Fruit fly (Drosophila melanogaster) whole organism, embryonic: ENCODE measurements around the gene CG32333.
A peak's percentile ranks its signal among the peaks of the same experiment; 100 is the strongest.

Source experiments
- Atf-2 ChIP-seq: fragments of 200-800 bp; sonication (Bioruptor generic); optimal IDR thresholded peaks from 2 replicates; lab custom pipeline; 2016; ENCODE audit warnings: missing biosample characterization, missing genetic modification characterization
- Atf6 ChIP-seq: fragments of 200-800 bp; sonication (Bioruptor generic); IDR thresholded peaks from 2 replicates; pipeline ENCODE4 v1.3.6; 2022; ENCODE audit warnings: missing biosample characterization, missing genetic modification characterization
- BEAF-32 ChIP-seq: fragments of 200-800 bp; sonication (Bioruptor generic); optimal IDR thresholded peaks from 3 replicates; lab custom pipeline; 2017; ENCODE audit warnings: missing biosample characterization, missing genetic modification characterization, mild to moderate bottlenecking, moderate library complexity, missing genetic modification reagents
- CG10431 ChIP-seq: fragments of 200-800 bp; sonication (Bioruptor generic); optimal IDR thresholded peaks from 3 replicates; lab custom pipeline; 2018; ENCODE audit warnings: missing biosample characterization, mild to moderate bottlenecking, missing genetic modification characterization
- CG10654 ChIP-seq: fragments of 200-800 bp; sonication (Bioruptor generic); optimal IDR thresholded peaks from 2 replicates; lab custom pipeline; 2016; ENCODE audit warnings: missing biosample characterization, missing genetic modification characterization
- CG12219 ChIP-seq: fragments of 200-800 bp; sonication (Bioruptor generic); optimal IDR thresholded peaks from 3 replicates; lab custom pipeline; 2018; ENCODE audit warnings: missing biosample characterization, mild to moderate bottlenecking, missing genetic modification characterization
- CG12744 ChIP-seq: fragments of 200-800 bp; sonication (Bioruptor generic); optimal IDR thresholded peaks from 2 replicates; lab custom pipeline; 2016; ENCODE audit warnings: missing biosample characterization, missing genetic modification characterization
- CG12942 ChIP-seq: fragments of 200-800 bp; sonication (Bioruptor generic); optimal IDR thresholded peaks from 3 replicates; lab custom pipeline; 2016; ENCODE audit warnings: missing biosample characterization, missing genetic modification characterization
- CG15269 ChIP-seq: fragments of 200-800 bp; sonication (Bioruptor generic); optimal IDR thresholded peaks from 2 replicates; lab custom pipeline; 2018; ENCODE audit warnings: missing biosample characterization, mild to moderate bottlenecking, missing genetic modification characterization, moderate library complexity
- CG15479 ChIP-seq: fragments of 200-800 bp; sonication (Bioruptor generic); optimal IDR thresholded peaks from 3 replicates; lab custom pipeline; 2019; ENCODE audit warnings: missing biosample characterization, mild to moderate bottlenecking, missing genetic modification characterization, moderate library complexity
- CG16813 ChIP-seq: fragments of 200-800 bp; sonication (Bioruptor generic); IDR thresholded peaks from 3 replicates; pipeline ENCODE4 v1.3.6; 2022; ENCODE audit warnings: missing biosample characterization, missing genetic modification characterization; ENCODE audit not compliant: partially characterized antibody
- CG17361 ChIP-seq: fragments of 200-800 bp; sonication (Bioruptor generic); IDR thresholded peaks from 3 replicates; pipeline ENCODE4 v1.3.6; 2022; ENCODE audit warnings: missing biosample characterization, missing genetic modification characterization
- CG17802 ChIP-seq: fragments of 200-800 bp; sonication (Bioruptor generic); optimal IDR thresholded peaks from 2 replicates; lab custom pipeline; 2018; ENCODE audit warnings: missing biosample characterization, mild to moderate bottlenecking, missing genetic modification characterization, moderate library complexity
- CG17912 ChIP-seq: fragments of 200-800 bp; sonication (Bioruptor generic); optimal IDR thresholded peaks from 2 replicates; lab custom pipeline; 2018; ENCODE audit warnings: missing biosample characterization, mild to moderate bottlenecking, missing genetic modification characterization
- CG18262 ChIP-seq: fragments of 200-800 bp; optimal IDR thresholded peaks from 3 replicates; lab custom pipeline; 2019; ENCODE audit warnings: missing biosample characterization, mild to moderate bottlenecking, missing genetic modification characterization, moderate library complexity
- CG18599 ChIP-seq: fragments of 200-800 bp; sonication (Bioruptor generic); optimal IDR thresholded peaks from 3 replicates; lab custom pipeline; 2017; ENCODE audit warnings: missing biosample characterization, missing genetic modification characterization, mild to moderate bottlenecking, moderate library complexity, missing genetic modification reagents
- CG2116 ChIP-seq: fragments of 200-800 bp; sonication (Bioruptor generic); optimal IDR thresholded peaks from 3 replicates; lab custom pipeline; 2018; ENCODE audit warnings: missing biosample characterization, mild to moderate bottlenecking, missing genetic modification characterization
- CG2120 ChIP-seq: fragments of 200-800 bp; sonication (Bioruptor generic); optimal IDR thresholded peaks from 3 replicates; lab custom pipeline; 2016; ENCODE audit warnings: missing biosample characterization, missing genetic modification characterization
- CG30431 ChIP-seq: fragments of 200-800 bp; sonication (Bioruptor generic); optimal IDR thresholded peaks from 2 replicates; lab custom pipeline; 2017; ENCODE audit warnings: missing biosample characterization, missing genetic modification characterization
- CG3065 ChIP-seq: fragments of 200-800 bp; sonication (Bioruptor generic); optimal IDR thresholded peaks from 2 replicates; lab custom pipeline; 2016; ENCODE audit warnings: missing biosample characterization, missing genetic modification characterization
- CG34224 ChIP-seq: fragments of 200-800 bp; sonication (Bioruptor generic); IDR thresholded peaks from 3 replicates; pipeline ENCODE4 v1.3.6; 2022; ENCODE audit warnings: missing biosample characterization, missing genetic modification characterization; ENCODE audit not compliant: partially characterized antibody
- CG7271 ChIP-seq: fragments of 200-800 bp; sonication (Bioruptor generic); optimal IDR thresholded peaks from 2 replicates; lab custom pipeline; 2018; ENCODE audit warnings: missing biosample characterization, mild to moderate bottlenecking, missing genetic modification characterization, moderate library complexity
- CG7556 ChIP-seq: fragments of 200-800 bp; sonication (Bioruptor generic); optimal IDR thresholded peaks from 2 replicates; lab custom pipeline; 2017; ENCODE audit warnings: missing biosample characterization, mild to moderate bottlenecking, missing genetic modification characterization
- CG9609 ChIP-seq: fragments of 200-800 bp; sonication (Bioruptor generic); optimal IDR thresholded peaks from 3 replicates; lab custom pipeline; 2016; ENCODE audit warnings: missing biosample characterization, missing genetic modification characterization
- E2f2 ChIP-seq: fragments of 200-800 bp; sonication (Bioruptor generic); IDR thresholded peaks from 2 replicates; pipeline ENCODE4 v1.3.6; 2022; ENCODE audit warnings: missing biosample characterization, missing genetic modification characterization
- Fer1 ChIP-seq: fragments of 200-800 bp; sonication (Bioruptor generic); optimal IDR thresholded peaks from 2 replicates; lab custom pipeline; 2017; ENCODE audit warnings: missing biosample characterization, mild to moderate bottlenecking, missing genetic modification characterization
- H15 ChIP-seq: fragments of 200-800 bp; sonication (Bioruptor generic); IDR thresholded peaks from 3 replicates; pipeline ENCODE4 v1.3.6; 2022; ENCODE audit warnings: missing biosample characterization, missing genetic modification characterization
- Mes4 ChIP-seq: fragments of 200-800 bp; sonication (Bioruptor generic); optimal IDR thresholded peaks from 2 replicates; lab custom pipeline; 2016; ENCODE audit warnings: missing biosample characterization, missing genetic modification characterization
- Nf-YA ChIP-seq: fragments of 200-800 bp; sonication (Bioruptor generic); IDR thresholded peaks from 2 replicates; pipeline ENCODE4 v1.3.6; 2022; ENCODE audit warnings: missing biosample characterization, missing genetic modification characterization
- Opbp ChIP-seq: fragments of 200-800 bp; sonication (Bioruptor generic); IDR thresholded peaks from 3 replicates; pipeline ENCODE4 v1.3.6; 2022; ENCODE audit warnings: missing biosample characterization, missing genetic modification characterization; ENCODE audit not compliant: partially characterized antibody
- Poxn ChIP-seq: fragments of 200-800 bp; sonication (Bioruptor generic); IDR thresholded peaks from 2 replicates; pipeline ENCODE4 v1.3.6; 2022; ENCODE audit warnings: missing biosample characterization, missing genetic modification characterization
- Six4 ChIP-seq: fragments of 200-800 bp; sonication (Bioruptor generic); optimal IDR thresholded peaks from 2 replicates; lab custom pipeline; 2016; ENCODE audit warnings: missing biosample characterization, missing genetic modification characterization
- Usf ChIP-seq: fragments of 200-800 bp; sonication (Bioruptor generic); optimal IDR thresholded peaks from 2 replicates; lab custom pipeline; 2017; ENCODE audit warnings: missing genotype, missing biosample characterization, missing genetic modification characterization
- Xrp1 ChIP-seq: fragments of 200-800 bp; sonication (Bioruptor generic); IDR thresholded peaks from 2 replicates; pipeline ENCODE4 v1.3.6; 2022; ENCODE audit warnings: missing biosample characterization, missing genetic modification characterization
- aop ChIP-seq: fragments of 200-800 bp; sonication (Bioruptor generic); IDR thresholded peaks from 2 replicates; pipeline ENCODE4 v1.3.6; 2022; ENCODE audit warnings: missing biosample characterization, missing genetic modification characterization
- ase ChIP-seq: fragments of 200-800 bp; sonication (Bioruptor generic); IDR thresholded peaks from 3 replicates; pipeline ENCODE4 v1.3.6; 2022; ENCODE audit warnings: missing biosample characterization, missing genetic modification characterization
- ash1 ChIP-seq: fragments of 200-800 bp; sonication (Bioruptor generic); optimal IDR thresholded peaks from 2 replicates; lab custom pipeline; 2018; ENCODE audit warnings: missing biosample characterization, mild to moderate bottlenecking, missing genetic modification characterization
- crol ChIP-seq: fragments of 200-800 bp; sonication (Bioruptor generic); IDR thresholded peaks from 2 replicates; pipeline ENCODE4 v1.3.6; 2022; ENCODE audit warnings: missing biosample characterization, missing genetic modification characterization
- fd64A ChIP-seq: fragments of 200-800 bp; sonication (Bioruptor generic); optimal IDR thresholded peaks from 3 replicates; lab custom pipeline; 2018; ENCODE audit warnings: missing biosample characterization, mild to moderate bottlenecking, missing genetic modification characterization
- grau ChIP-seq: fragments of 200-800 bp; optimal IDR thresholded peaks from 3 replicates; lab custom pipeline; 2019; ENCODE audit warnings: missing biosample characterization, mild to moderate bottlenecking, missing genetic modification characterization, moderate library complexity
- gsb-n ChIP-seq: fragments of 200-800 bp; sonication (Bioruptor generic); optimal IDR thresholded peaks from 3 replicates; lab custom pipeline; 2018; ENCODE audit warnings: missing biosample characterization, mild to moderate bottlenecking, missing genetic modification characterization
- ind ChIP-seq: fragments of 200-800 bp; sonication (Bioruptor generic); optimal IDR thresholded peaks from 3 replicates; lab custom pipeline; 2016; ENCODE audit warnings: missing biosample characterization, missing genetic modification characterization
- jing ChIP-seq: fragments of 200-800 bp; sonication (Bioruptor generic); optimal IDR thresholded peaks from 2 replicates; lab custom pipeline; 2018; ENCODE audit warnings: missing biosample characterization, mild to moderate bottlenecking, missing genetic modification characterization
- luna ChIP-seq: fragments of 200-800 bp; sonication (Bioruptor generic); optimal IDR thresholded peaks from 2 replicates; lab custom pipeline; 2016; ENCODE audit warnings: missing biosample characterization, missing genetic modification characterization
- nom ChIP-seq: fragments of 200-800 bp; sonication (Bioruptor generic); optimal IDR thresholded peaks from 2 replicates; lab custom pipeline; 2017; ENCODE audit warnings: missing biosample characterization, missing genetic modification characterization, mild to moderate bottlenecking, moderate library complexity, missing genetic modification reagents
- otp ChIP-seq: fragments of 200-800 bp; sonication (Bioruptor generic); IDR thresholded peaks from 3 replicates; pipeline ENCODE4, ENCODE4 v1.3.6; 2022; ENCODE audit warnings: missing biosample characterization, missing genetic modification characterization
- pnt ChIP-seq: fragments of 200-800 bp; sonication (Bioruptor generic); optimal IDR thresholded peaks from 3 replicates; lab custom pipeline; 2016; ENCODE audit warnings: missing biosample characterization, missing genetic modification characterization
- pzg ChIP-seq: fragments of 200-800 bp; sonication (Bioruptor generic); optimal IDR thresholded peaks from 3 replicates; lab custom pipeline; 2018; ENCODE audit warnings: missing biosample characterization, mild to moderate bottlenecking, missing genetic modification characterization, moderate library complexity
- tll ChIP-seq, 2 experiments: fragments of 200-800 bp in 1 of 2; fragments of >200 bp in 1 of 2; sonication (Bioruptor generic) in 1 of 2; optimal IDR thresholded peaks; 2 replicates each; lab custom pipeline; 2017 to 2019; ENCODE audit warnings: missing biosample characterization in 2 of 2, missing genetic modification characterization in 2 of 2, mild to moderate bottlenecking in 1 of 2, moderate library complexity in 1 of 2
- zen ChIP-seq: fragments of 200-800 bp; sonication (Bioruptor generic); optimal IDR thresholded peaks from 3 replicates; lab custom pipeline; 2018; ENCODE audit warnings: missing biosample characterization, mild to moderate bottlenecking, missing genetic modification characterization, moderate library complexity

Gene CG32333

dm6 chr3L:1342133-1342580, 66.4 kb downstream of the CG32333 start, which contains the start of gene indra (continued):
- TF ChIP-seq CG30431 (no peak), CG10431 (GFP tag; lab: Kevin White, UChicago) (no peak), grau (peak; percentile 70), otp (GFP tag; lab: Robert Waterston, UW) (no peak), Atf-2 (peak; percentile 13), fd64A (GFP tag; lab: Kevin White, UChicago) (no peak), Atf6 (GFP tag; lab: Robert Waterston, UW) (peak; percentile 44; the same call in 1 of the 2 replicates), CG15269 (tag; lab: Kevin White, UChicago) (no peak), Fer1 (GFP tag; lab: Kevin White, UChicago) (peak; percentile 44), ash1 (GFP tag; lab: Kevin White, UChicago) (no peak), CG10654 (GFP tag; lab: Kevin White, UChicago) (peak; percentile 48), CG17802 (tag; lab: Kevin White, UChicago) (no peak), CG17361 (no peak; the same call in 2 of the 3 replicates), CG18262 (tag; lab: Kevin White, UChicago) (peak; percentile 45), aop (GFP tag; lab: Robert Waterston, UW) (no peak), CG34224 (GFP tag; lab: Robert Waterston, UW) (peak; percentile 37; the same call in 1 of the 3 replicates), tll (GFP tag; optimal IDR thresholded peaks at IDR 0.05; lab: Kevin White, UChicago) (no peak), crol (GFP tag; lab: Robert Waterston, UW) (no peak), CG17912 (GFP tag; lab: Kevin White, UChicago) (no peak), luna (GFP tag; lab: Kevin White, UChicago) (peak; percentile 18), ind (GFP tag; lab: Kevin White, UChicago) (peak; percentile 56), nom (GFP tag; lab: Kevin White, UChicago) (no peak), Mes4 (GFP tag; lab: Kevin White, UChicago) (peak; percentile 49), CG2116 (peak; percentile 97), CG12219 (no peak), Six4 (peak; percentile 23), pzg (peak; percentile 75), E2f2 (peak; percentile 77), H15 (no peak), Usf (GFP tag; lab: Kevin White, UChicago) (peak; percentile 8), CG7556 (peak; percentile 23), CG3065 (no peak), CG7271 (peak; percentile 24), pnt (GFP tag; lab: Kevin White, UChicago) (peak; percentile 42), CG16813 (GFP tag; lab: Robert Waterston, UW) (peak; percentile 60), Poxn (GFP tag; lab: Robert Waterston, UW) (no peak), CG12942 (GFP tag; lab: Kevin White, UChicago) (peak; percentile 36), jing (GFP tag; lab: Kevin White, UChicago) (no peak), CG2120 (GFP tag; lab: Kevin White, UChicago) (peak; percentile 83), zen (tag; lab: Kevin White, UChicago) (peak; percentile 46), gsb-n (tag; lab: Kevin White, UChicago) (no peak), CG12744 (peak; percentile 25), CG18599 (peak; percentile 61), CG9609 (GFP tag; lab: Kevin White, UChicago) (peak; percentile 61), ase (GFP tag; lab: Robert Waterston, UW) (no peak), Opbp (peak; percentile 71; the same call in 2 of the 3 replicates), CG15479 (GFP tag; lab: Kevin White, UChicago) (peak; percentile 39), Nf-YA (no peak), BEAF-32 (GFP tag; lab: Kevin White, UChicago) (peak; percentile 75), Xrp1 (peak; percentile 29; the same call in 1 of the 2 replicates)
